Worm (Caenorhabditis elegans): Measurements from ENCODE around the gene bcas-2.

Gene bcas-2

DNA sequence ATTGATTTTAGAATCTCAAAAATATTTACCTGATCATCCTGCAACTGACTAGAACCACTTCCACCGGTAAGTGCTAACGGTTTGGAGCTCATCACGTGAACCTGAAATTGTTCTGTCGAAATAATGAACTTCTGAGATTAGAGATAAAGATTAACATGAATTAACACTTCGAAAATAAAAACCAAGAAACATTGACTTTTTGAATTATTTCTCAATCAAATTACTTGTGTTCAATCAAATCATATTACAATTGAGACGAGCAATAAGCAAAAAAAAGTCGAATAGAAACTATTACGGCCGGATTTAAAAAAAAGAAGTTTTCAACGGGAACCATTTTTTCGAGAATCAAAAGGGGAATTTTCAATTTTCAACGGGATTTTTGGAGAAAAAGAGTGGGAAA is at the start of gene bcas-2:
Gene bcas-2 (minus strand): TSS at position 101 of the 400 bp plus-strand sequence.
- TF ChIP-seq dao-5 (tag; optimal IDR thresholded peaks at IDR 0.05) (no peak), him-1 (tag; optimal IDR thresholded peaks at IDR 0.05) (no peak), W03F9.2 (tag; optimal IDR thresholded peaks at IDR 0.05) (no peak)

DNA sequence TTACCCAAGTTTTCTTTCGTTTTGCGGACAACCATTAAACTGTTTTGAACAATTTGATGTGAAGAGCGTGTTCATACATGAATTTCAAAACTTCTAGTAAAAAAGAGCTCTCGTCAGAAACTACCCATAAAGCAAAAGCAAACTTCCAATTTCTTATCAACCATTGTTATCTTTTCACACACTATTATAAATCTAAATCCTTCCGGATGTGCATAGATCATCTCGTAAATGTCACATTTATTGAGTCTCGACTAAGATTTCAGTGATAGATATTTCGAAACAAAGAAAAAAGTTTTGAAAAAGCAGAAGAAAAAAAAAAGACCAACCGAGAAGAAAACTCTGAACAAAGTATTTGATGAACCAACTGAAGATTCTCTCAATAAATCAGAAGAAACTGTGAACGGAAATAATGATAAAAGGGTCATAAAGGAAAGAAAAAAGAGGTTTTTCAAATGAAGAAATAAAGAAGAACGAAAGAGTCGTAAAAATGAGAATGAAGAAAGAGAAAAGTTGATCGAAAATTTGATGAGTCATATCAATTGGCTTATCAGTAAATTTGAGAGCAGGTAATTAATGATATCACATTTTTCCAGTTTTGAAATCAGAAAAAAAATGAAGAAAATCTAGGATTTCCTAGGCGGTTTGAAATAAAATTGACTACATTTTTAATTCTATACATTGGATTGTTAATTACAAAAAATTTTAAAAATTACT is 45.0 kb upstream of the bcas-2 start:
- TF ChIP-seq W03F9.2 (tag; optimal IDR thresholded peaks at IDR 0.05): no peak
- no peak for TF ChIP-seq him-1 (tag; optimal IDR thresholded peaks at IDR 0.05)
- no peak for TF ChIP-seq dao-5 (tag; optimal IDR thresholded peaks at IDR 0.05)

DNA sequence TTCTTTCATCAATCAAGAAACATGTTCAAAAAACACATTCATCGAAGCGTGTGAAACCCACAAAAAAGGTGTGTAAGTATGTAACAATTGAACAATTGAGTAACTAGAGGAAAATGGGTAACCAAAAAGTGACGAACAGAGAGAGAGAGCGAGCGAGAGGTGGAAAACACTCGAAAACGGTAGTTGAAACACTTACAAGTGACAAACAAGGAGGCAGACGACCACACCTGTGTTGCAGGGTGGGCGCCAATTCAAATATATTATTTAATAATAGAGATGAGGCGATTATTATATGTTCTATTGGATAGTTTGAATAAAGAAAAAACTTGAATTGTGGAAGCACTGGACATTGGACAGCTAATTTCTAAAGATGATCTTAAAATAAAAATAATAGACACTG is 43.7 kb upstream of the bcas-2 start:
- TF ChIP-seq W03F9.2 (tag; optimal IDR thresholded peaks at IDR 0.05) (no peak), him-1 (tag; optimal IDR thresholded peaks at IDR 0.05) (no peak), dao-5 (tag; optimal IDR thresholded peaks at IDR 0.05) (no peak)

DNA sequence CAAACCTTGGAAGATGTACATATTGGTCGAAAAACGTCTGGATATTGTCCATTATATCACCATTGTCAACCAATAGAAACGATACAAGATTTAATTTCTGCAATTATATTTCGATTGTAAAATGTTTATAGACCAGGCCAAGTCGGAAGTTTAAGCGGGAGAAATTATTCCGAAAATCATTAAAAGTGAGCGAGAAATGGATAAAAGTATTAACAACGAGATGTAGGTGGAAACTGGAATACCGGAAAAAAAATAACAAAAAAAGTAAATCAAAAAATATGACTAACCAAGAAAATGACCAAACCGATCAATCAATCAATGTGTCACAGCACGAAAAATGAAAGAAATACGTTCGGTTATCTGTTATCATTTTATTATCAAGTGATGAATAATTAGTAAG is 41.6 kb upstream of the bcas-2 start, which contains the start of gene F47D12.6:
Gene F47D12.6 (minus strand): TSS at position 101 of the 400 bp plus-strand sequence.
- TF ChIP-seq him-1 (tag; optimal IDR thresholded peaks at IDR 0.05) (no peak), dao-5 (tag; optimal IDR thresholded peaks at IDR 0.05) (no peak), W03F9.2 (tag; optimal IDR thresholded peaks at IDR 0.05) (no peak)

DNA sequence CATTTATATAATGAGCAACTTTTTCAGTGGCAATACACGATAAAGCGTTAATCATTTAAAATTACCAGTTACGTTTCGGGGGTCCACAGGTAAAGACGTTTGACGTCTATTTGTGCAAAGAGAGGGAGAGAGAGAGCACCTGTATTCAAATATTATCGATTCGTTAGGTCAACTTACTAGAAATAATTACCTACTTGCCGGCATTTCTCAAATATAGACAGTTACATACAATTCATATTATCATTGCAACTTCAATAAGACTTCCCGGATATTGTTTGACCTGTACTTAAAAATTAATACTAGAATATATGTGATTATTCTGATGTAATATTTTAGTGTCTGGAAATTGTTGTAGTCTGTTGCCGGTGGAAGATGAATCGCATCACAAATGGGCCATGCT is 40.3 kb upstream of the bcas-2 start, which contains the start of gene gadr-3:
Gene gadr-3 (minus strand): TSS at position 101 of the 400 bp plus-strand sequence.
- TF ChIP-seq dao-5 (tag; optimal IDR thresholded peaks at IDR 0.05) (no peak), him-1 (tag; optimal IDR thresholded peaks at IDR 0.05) (no peak)

DNA sequence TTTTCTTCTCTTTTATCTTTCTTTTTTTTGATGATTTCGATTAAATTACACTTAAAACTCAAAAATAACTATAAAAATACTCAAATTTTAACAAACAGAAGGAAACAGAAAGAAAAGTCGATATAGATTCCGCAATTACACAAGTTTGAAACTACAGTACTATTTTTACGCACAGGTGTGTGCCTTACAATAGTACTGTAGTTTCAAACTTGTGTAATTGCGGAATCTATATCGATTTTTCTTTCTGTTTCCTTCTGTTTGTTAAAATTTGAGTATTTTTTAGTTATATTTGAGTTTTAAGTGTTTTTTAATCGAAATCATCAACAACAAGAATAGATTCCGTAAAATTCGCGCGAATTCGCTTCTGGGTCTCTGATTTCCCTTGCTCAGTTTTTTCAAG is 37.4 kb upstream of the bcas-2 start:
- TF ChIP-seq dao-5 (tag; optimal IDR thresholded peaks at IDR 0.05): no peak

DNA sequence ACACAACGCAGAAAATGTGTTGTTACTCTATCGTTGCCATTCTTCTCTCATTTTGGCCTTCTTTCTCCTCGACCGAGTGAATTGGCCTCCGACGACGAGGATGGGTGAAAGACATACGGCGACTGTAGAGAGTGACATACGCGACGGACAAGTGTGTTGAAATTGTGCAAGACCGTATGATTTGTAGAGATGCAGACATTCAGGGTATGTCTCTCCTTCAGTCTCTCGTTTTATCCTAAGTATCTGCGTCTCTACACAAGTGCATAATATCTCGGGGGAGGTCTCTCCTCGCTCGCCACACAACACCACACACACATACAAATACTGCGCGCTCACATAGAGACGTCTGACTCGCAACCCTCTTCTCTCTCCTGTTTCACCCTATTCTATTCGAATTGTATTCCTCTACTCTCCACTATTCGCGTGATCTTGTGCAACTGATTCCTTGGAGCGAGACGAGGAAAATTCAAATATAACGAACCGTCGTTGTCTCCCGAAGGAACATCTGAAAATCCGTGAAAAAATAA is 34.5 kb upstream of the bcas-2 start, which contains the start of gene hmg-1.2:
Gene hmg-1.2 (plus strand): TSS at position 311 of the 527 bp plus-strand sequence.
- TF ChIP-seq him-1 (tag; optimal IDR thresholded peaks at IDR 0.05) (peak; percentile 46), W03F9.2 (tag; optimal IDR thresholded peaks at IDR 0.05) (peak; percentile 69), dao-5 (tag; optimal IDR thresholded peaks at IDR 0.05) (peak; percentile 23)

DNA sequence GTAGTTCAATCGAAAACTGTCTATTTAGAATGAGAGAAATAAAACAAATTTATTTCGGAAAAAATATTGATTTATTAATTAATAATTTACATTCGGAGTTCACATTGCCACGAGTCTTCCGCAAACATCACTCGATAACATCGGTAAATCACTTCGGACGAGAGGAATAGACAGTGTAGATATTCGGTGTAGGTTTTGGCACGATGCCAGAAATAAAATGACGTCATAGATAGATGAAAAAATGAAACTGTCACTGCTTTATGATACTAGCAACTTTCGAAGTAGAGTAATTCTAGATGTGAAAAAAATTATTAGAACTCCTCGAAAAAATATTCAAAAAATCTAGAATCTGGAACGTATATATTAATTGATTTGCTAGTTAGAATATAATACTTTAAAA is 33.8 kb upstream of the bcas-2 start:
- no peak for TF ChIP-seq W03F9.2 (tag; optimal IDR thresholded peaks at IDR 0.05)
- TF ChIP-seq dao-5 (tag; optimal IDR thresholded peaks at IDR 0.05): no peak
- TF ChIP-seq him-1 (tag; optimal IDR thresholded peaks at IDR 0.05): no peak

DNA sequence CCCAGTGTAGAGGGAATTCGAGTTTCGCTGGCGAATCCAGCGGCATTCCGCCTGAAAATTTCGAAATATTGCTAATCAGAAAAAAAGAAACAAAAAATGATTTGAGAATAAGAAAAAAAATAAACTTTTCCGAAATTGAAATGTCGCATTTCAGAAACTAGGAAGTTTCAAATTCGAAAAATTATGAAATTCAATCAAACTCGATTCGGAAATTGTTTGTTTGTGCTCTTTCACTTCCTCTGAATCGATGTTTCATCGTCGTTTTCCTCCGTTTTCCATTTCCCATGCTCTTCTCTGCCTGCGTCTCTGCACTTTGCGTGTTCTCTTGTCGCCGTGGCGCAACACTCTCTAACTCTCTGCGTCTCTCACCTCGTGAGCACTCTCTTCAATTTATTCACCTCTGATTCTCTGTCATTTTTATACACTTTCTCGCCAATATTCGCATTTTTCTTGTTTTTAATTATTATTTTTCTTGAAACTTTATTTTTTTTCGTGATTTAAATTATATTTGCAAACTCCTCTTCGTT is 32.7 kb upstream of the bcas-2 start, which contains the start of gene C18F10.7:
Gene C18F10.7 (minus strand): TSS at position 51 of the 527 bp plus-strand sequence.
- no peak for TF ChIP-seq dao-5 (tag; optimal IDR thresholded peaks at IDR 0.05)
- TF ChIP-seq him-1 (tag; optimal IDR thresholded peaks at IDR 0.05): no peak
- peak; percentile 80 for TF ChIP-seq W03F9.2 (tag; optimal IDR thresholded peaks at IDR 0.05)

DNA sequence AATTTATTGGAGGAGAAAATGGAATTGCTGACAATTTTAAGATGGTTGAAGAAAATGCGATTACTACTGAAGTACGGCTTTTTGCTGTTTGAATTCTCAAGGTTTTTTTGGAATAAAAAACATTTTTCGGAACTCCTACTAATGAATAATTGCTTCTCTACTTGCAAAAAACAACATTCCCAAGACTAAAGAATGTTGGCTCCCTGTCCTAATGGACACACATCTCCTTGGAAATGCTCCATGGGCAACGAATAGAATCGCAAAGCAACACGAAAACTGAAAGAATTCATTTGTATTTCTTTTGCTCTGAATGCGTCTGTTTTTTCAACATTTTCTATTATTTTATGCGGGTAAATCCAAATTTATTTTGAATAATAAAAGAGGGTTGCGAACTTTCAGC is 27.2 kb upstream of the bcas-2 start, which contains the start of gene C18F10.2:
Gene C18F10.2 (plus strand): TSS at position 301 of the 400 bp plus-strand sequence.
- TF ChIP-seq dao-5 (tag; optimal IDR thresholded peaks at IDR 0.05) (no peak), him-1 (tag; optimal IDR thresholded peaks at IDR 0.05) (no peak), W03F9.2 (tag; optimal IDR thresholded peaks at IDR 0.05) (no peak)

DNA sequence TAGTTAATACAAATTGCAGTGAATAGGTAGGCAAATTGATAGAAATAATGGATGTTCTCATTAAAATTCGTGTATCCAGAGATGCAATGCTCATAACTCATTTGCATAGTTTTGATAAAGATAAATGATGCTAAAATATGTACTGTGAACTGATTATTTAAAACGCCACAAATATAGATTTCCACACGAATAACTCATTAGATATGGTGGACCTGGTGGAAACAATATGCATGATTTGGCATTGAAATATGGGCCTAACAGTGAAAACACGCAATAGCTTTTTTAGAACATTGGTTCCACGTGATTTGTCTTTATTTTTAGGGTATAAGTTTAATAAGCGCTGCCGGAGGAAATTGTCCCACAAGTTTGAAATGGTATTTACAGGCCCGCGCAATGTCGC is 24.6 kb upstream of the bcas-2 start, which contains the start of gene srg-3:
Gene srg-3 (minus strand): TSS at position 101 of the 400 bp plus-strand sequence.
- no peak for TF ChIP-seq dao-5 (tag; optimal IDR thresholded peaks at IDR 0.05)
- no peak for TF ChIP-seq W03F9.2 (tag; optimal IDR thresholded peaks at IDR 0.05)
- TF ChIP-seq him-1 (tag; optimal IDR thresholded peaks at IDR 0.05): no peak

DNA sequence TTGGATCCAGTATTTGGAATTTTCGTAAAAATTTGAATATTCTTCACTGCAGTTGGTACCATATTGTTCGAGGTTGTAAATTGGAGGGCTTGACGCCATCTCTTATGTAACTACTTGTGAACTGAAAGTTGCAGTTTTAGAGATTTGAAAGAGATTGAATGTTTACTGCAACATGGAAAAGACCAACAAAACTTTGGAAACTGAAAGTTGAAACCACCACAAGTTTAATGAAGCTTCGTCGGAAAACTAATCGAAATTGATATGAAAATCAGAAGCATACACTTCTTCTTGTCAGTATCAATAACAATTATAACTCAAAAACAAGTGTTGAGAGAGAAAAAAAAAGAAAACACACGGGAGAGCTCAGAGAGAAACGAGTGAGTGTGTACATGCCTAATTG is 22.4 kb upstream of the bcas-2 start, which contains the start of gene srg-7:
Gene srg-7 (minus strand): TSS at position 101 of the 400 bp plus-strand sequence.
- no peak for TF ChIP-seq dao-5 (tag; optimal IDR thresholded peaks at IDR 0.05)
- no peak for TF ChIP-seq W03F9.2 (tag; optimal IDR thresholded peaks at IDR 0.05)
- no peak for TF ChIP-seq him-1 (tag; optimal IDR thresholded peaks at IDR 0.05)

DNA sequence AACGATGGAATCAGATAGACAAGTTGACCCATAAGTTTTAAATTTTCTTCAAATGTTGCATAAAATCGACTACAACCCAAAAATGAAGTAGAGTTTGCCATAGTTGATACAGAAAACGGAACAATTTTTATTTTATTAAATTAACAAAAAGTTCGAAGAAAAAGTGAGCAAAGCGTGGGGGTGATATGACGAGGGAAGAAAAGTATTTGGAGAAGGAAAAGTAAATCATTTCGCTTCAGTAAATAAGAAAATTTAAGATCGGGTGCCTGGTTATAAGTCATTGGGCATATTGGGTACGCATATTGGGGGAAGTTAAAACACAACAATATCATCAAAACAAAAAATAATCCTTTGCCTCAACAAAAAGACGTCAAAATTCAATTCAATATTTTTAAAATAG is 20.3 kb upstream of the bcas-2 start, which contains the start of gene srg-6:
Gene srg-6 (minus strand): TSS at position 101 of the 400 bp plus-strand sequence.
- TF ChIP-seq W03F9.2 (tag; optimal IDR thresholded peaks at IDR 0.05) (no peak), dao-5 (tag; optimal IDR thresholded peaks at IDR 0.05) (no peak)

DNA sequence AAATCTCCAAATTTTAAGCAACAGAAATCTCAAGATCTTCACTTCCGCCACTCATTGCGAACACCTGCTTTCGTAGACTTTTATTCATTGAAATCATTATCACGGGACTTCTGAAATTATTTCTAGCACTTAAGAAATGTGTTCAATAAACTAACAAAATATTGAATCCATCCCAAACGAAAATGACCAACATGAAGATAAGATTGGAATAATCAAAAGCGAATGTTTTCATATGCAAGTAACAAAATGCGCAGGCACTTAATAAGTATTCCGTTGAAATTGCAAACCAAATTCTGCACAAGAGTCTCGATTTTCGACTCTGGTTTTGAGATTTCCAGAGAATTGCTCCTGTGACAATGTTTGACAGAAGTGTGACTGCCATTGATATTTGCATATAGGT is 18.8 kb upstream of the bcas-2 start, which contains the start of gene srg-5:
Gene srg-5 (minus strand): TSS at position 101 of the 400 bp plus-strand sequence.
- TF ChIP-seq W03F9.2 (tag; optimal IDR thresholded peaks at IDR 0.05) (no peak), dao-5 (tag; optimal IDR thresholded peaks at IDR 0.05) (no peak), him-1 (tag; optimal IDR thresholded peaks at IDR 0.05) (no peak)
